Comparison of ENCODE assay signal across 3 fruit fly cellular contexts in the genomic region with DNA sequence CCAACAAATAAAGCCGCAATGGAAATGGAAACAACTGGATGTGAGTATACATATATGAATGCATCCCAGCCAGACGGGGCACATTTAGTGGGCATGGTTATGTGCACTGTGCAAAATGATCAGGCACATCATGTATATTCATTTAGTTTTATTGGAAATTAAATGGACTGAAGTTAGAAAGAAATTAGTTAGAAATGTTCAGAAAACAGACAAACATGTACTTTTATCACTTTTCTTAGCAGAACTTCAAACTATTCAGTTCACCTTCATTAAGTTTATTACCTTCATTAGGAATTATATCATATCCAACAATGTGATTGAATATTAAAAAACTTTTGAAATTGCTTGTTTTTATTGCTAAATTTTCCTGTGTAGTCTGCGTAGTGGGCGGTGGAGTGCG.
TF ChIP-seq lines count a peak whose summit lies in the region.

No protein-coding gene starts in this region.

TF ChIP-seq in whole organism, prepupa, 60 proteins besides CTCF, POLR2A, EP300 and RAD21 (continues in another document):
- TF ChIP-seq Smox (GFP tag; optimal IDR thresholded peaks at IDR 0.05; lab: Kevin White, UChicago) (no peak), acj6 (GFP tag; optimal IDR thresholded peaks at IDR 0.05; lab: Kevin White, UChicago) (peak; percentile 14), Met (GFP tag; optimal IDR thresholded peaks at IDR 0.05; lab: Kevin White, UChicago) (no peak), CG11294 (GFP tag; IDR thresholded peaks at IDR 0.05; lab: Robert Waterston, UW) (no peak), Blimp-1 (GFP tag; optimal IDR thresholded peaks at IDR 0.05; lab: Kevin White, UChicago) (no peak), CG16779 (tag; optimal IDR thresholded peaks at IDR 0.05; lab: Kevin White, UChicago) (no peak), CG3032 (tag; optimal IDR thresholded peaks at IDR 0.05; lab: Kevin White, UChicago) (peak; percentile 39), pdm3 (GFP tag; optimal IDR thresholded peaks at IDR 0.05; lab: Kevin White, UChicago) (peak; percentile 8), CG6854 (GFP tag; optimal IDR thresholded peaks at IDR 0.05; lab: Kevin White, UChicago) (no peak), CG7368 (GFP tag; optimal IDR thresholded peaks at IDR 0.05; lab: Kevin White, UChicago) (no peak), topi (GFP tag; optimal IDR thresholded peaks at IDR 0.05; lab: Kevin White, UChicago) (peak; percentile 12), CG31627 (GFP tag; optimal IDR thresholded peaks at IDR 0.05; lab: Kevin White, UChicago) (peak; percentile 3), Eip78C (GFP tag; lab: Kevin White, UChicago) (peak; percentile 85), OdsH (GFP tag; optimal IDR thresholded peaks at IDR 0.05; lab: Kevin White, UChicago) (peak; percentile 31), Eip93F (GFP tag; optimal IDR thresholded peaks at IDR 0.05; lab: Kevin White, UChicago) (no peak), cyc (GFP tag; optimal IDR thresholded peaks at IDR 0.05; lab: Kevin White, UChicago) (no peak), Sox14 (GFP tag; optimal IDR thresholded peaks at IDR 0.05; lab: Kevin White, UChicago) (no peak), achi (GFP tag; optimal IDR thresholded peaks at IDR 0.05; lab: Kevin White, UChicago) (no peak), CG1621 (tag; optimal IDR thresholded peaks at IDR 0.05; lab: Kevin White, UChicago) (peak; percentile 2), CG11762 (GFP tag; optimal IDR thresholded peaks at IDR 0.05; lab: Kevin White, UChicago; ENCODE audit: insufficient read depth) (no peak), CG6276 (GFP tag; optimal IDR thresholded peaks at IDR 0.05; lab: Kevin White, UChicago) (peak; percentile 5), Sox15 (GFP tag; optimal IDR thresholded peaks at IDR 0.05; lab: Kevin White, UChicago) (no peak), CG10631 (GFP tag; optimal IDR thresholded peaks at IDR 0.05; lab: Kevin White, UChicago) (peak; percentile 7), CG8632 (GFP tag; optimal IDR thresholded peaks at IDR 0.05; lab: Kevin White, UChicago) (no peak), svp (GFP tag; lab: Kevin White, UChicago) (no peak), CG9139 (GFP tag; optimal IDR thresholded peaks at IDR 0.05; lab: Kevin White, UChicago) (no peak), dac (GFP tag; optimal IDR thresholded peaks at IDR 0.05; lab: Kevin White, UChicago) (no peak), Lpt (GFP tag; optimal IDR thresholded peaks at IDR 0.05; lab: Kevin White, UChicago) (no peak), CG4318 (GFP tag; optimal IDR thresholded peaks at IDR 0.05; lab: Kevin White, UChicago) (peak; percentile 8), fd59A (GFP tag; optimal IDR thresholded peaks at IDR 0.05; lab: Kevin White, UChicago) (no peak)

TF ChIP-seq in whole organism, pupa, 21 proteins besides CTCF, POLR2A, EP300 and RAD21:
- peak; percentile 34 for TF ChIP-seq CG17806 (tag; optimal IDR thresholded peaks at IDR 0.05; lab: Kevin White, UChicago)
- TF ChIP-seq rn (GFP tag; IDR thresholded peaks at IDR 0.05; lab: Robert Waterston, UW), result no peak
- TF ChIP-seq D1 (tag; optimal IDR thresholded peaks at IDR 0.05; lab: Kevin White, UChicago), result no peak
- peak; percentile 19 for TF ChIP-seq CG8301 (tag; optimal IDR thresholded peaks at IDR 0.05; lab: Kevin White, UChicago)
- TF ChIP-seq Pif1A (GFP tag; optimal IDR thresholded peaks at IDR 0.05; lab: Kevin White, UChicago), result no peak
- TF ChIP-seq gl (tag; optimal IDR thresholded peaks at IDR 0.05; lab: Kevin White, UChicago), result no peak
- no peak for TF ChIP-seq fd96Ca (GFP tag; IDR thresholded peaks at IDR 0.05; lab: Robert Waterston, UW)
- TF ChIP-seq CG10348 (GFP tag; IDR thresholded peaks at IDR 0.05; lab: Robert Waterston, UW), result no peak
- TF ChIP-seq Pif1B (GFP tag; optimal IDR thresholded peaks at IDR 0.05; lab: Kevin White, UChicago), result no peak
- TF ChIP-seq Ets98B (GFP tag; IDR thresholded peaks at IDR 0.05; lab: Robert Waterston, UW), result no peak
- no peak for TF ChIP-seq Snoo (tag; optimal IDR thresholded peaks at IDR 0.05; lab: Kevin White, UChicago)
- no peak for TF ChIP-seq CG13204 (GFP tag; optimal IDR thresholded peaks at IDR 0.05; lab: Kevin White, UChicago)
- no peak for TF ChIP-seq CG9948 (tag; optimal IDR thresholded peaks at IDR 0.05; lab: Kevin White, UChicago)
- TF ChIP-seq EcR (GFP tag; optimal IDR thresholded peaks at IDR 0.05; lab: Kevin White, UChicago), result no peak
- peak; percentile 47 for TF ChIP-seq CG14655 (GFP tag; optimal IDR thresholded peaks at IDR 0.05; lab: Kevin White, UChicago)
- TF ChIP-seq CG34367 (tag; optimal IDR thresholded peaks at IDR 0.05; lab: Kevin White, UChicago), result no peak
- peak; percentile 42 for TF ChIP-seq CG15710 (tag; optimal IDR thresholded peaks at IDR 0.05; lab: Kevin White, UChicago)
- peak; percentile 59 for TF ChIP-seq CG8159 (tag; optimal IDR thresholded peaks at IDR 0.05; lab: Kevin White, UChicago)
- TF ChIP-seq CG32121 (GFP tag; IDR thresholded peaks at IDR 0.05; lab: Robert Waterston, UW), result no peak
- TF ChIP-seq CG12605 (GFP tag; IDR thresholded peaks at IDR 0.05; lab: Robert Waterston, UW), result no peak
- TF ChIP-seq CG4496 (GFP tag; IDR thresholded peaks at IDR 0.05; lab: Robert Waterston, UW), result no peak

TF ChIP-seq in whole organism, wandering third instar larva, 38 proteins besides CTCF, POLR2A, EP300 and RAD21:
- no peak for TF ChIP-seq sage (GFP tag; optimal IDR thresholded peaks at IDR 0.05; lab: Kevin White, UChicago)
- TF ChIP-seq fru (GFP tag; optimal IDR thresholded peaks at IDR 0.05; lab: Kevin White, UChicago), result peak; percentile 5
- TF ChIP-seq foxo (GFP tag; optimal IDR thresholded peaks at IDR 0.05; lab: Kevin White, UChicago), result peak in 1 of 2 experiments; percentile 5
